Worm (Caenorhabditis elegans) whole organism, L2 larva: ENCODE results near the gene lit-1.

Experiments used
- ZK546.5 ChIP-seq: sonication (generic microtip); optimal IDR thresholded peaks from 2 replicates; lab custom pipeline; 2017; ENCODE audit warnings: missing biosample characterization, missing genetic modification characterization
- crh-2 ChIP-seq: sonication (generic microtip); optimal IDR thresholded peaks from 2 replicates; lab custom pipeline; 2017; ENCODE audit warnings: missing biosample characterization, missing genetic modification characterization
- lin-11 ChIP-seq: fragments of 150-350 bp; sonication (generic microtip); optimal IDR thresholded peaks from 2 replicates; lab custom pipeline; 2014; ENCODE audit warnings: missing biosample characterization, missing genetic modification characterization, inconsistent platforms, mixed read lengths
- lin-13 ChIP-seq: fragments of 150-350 bp; optimal IDR thresholded peaks from 2 replicates; lab custom pipeline; 2014; ENCODE audit warnings: missing biosample characterization, missing genetic modification reagents, missing genetic modification characterization
- nhr-11 ChIP-seq: fragments of 150-350 bp; optimal IDR thresholded peaks from 2 replicates; lab custom pipeline; 2014; ENCODE audit warnings: missing biosample characterization, missing genetic modification characterization
- nhr-12 ChIP-seq: fragments of 150-350 bp; optimal IDR thresholded peaks from 2 replicates; lab custom pipeline; 2014; ENCODE audit warnings: missing biosample characterization, missing genetic modification characterization
- nhr-129 ChIP-seq: fragments of 150-350 bp; optimal IDR thresholded peaks from 2 replicates; lab custom pipeline; 2014; ENCODE audit warnings: missing biosample characterization, missing genetic modification characterization
- nhr-237 ChIP-seq: fragments of 150-350 bp; optimal IDR thresholded peaks from 2 replicates; lab custom pipeline; 2014; ENCODE audit warnings: missing biosample characterization, missing genetic modification characterization
- sma-3 ChIP-seq: sonication (generic microtip); optimal IDR thresholded peaks from 2 replicates; lab custom pipeline; 2016; ENCODE audit warnings: missing genetic modification reagents, missing genetic modification characterization, missing compliant biosample characterization
- zag-1 ChIP-seq: fragments of 150-350 bp; optimal IDR thresholded peaks from 2 replicates; lab custom pipeline; 2014; ENCODE audit warnings: missing biosample characterization, missing genetic modification characterization

DNA sequence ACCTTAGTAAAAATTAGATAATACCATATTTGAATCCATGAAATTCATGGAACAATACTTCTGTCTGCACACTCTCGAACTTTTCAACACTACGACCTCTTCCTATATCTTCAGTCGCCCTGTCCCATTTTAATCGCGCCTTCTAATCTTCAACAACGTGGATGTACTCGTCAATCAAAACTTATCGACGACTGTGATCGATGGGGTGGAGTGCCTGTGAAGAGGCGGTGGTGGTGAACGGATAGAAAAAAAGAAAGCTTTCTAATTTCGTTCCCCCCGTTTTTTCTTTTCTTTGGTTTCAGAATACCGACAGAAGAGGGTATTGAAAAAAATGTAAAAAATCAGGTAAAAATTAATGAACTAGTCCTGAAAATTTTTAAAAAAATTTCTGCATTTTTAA lies 42.8 kb upstream of the lit-1 start:
- TF ChIP-seq ZK546.5 (tag; lab: Kevin White, UChicago) (no peak), lin-13 (GFP tag; lab: Kevin White, UChicago) (no peak), nhr-237 (no peak), nhr-12 (tag; lab: Kevin White, UChicago) (no peak), nhr-11 (no peak), lin-11 (tag; lab: Kevin White, UChicago) (no peak), crh-2 (tag; lab: Kevin White, UChicago) (no peak), zag-1 (no peak), nhr-129 (tag; lab: Kevin White, UChicago) (no peak), sma-3 (no peak)
